Worm (Caenorhabditis elegans): Measurements from ENCODE around the gene cyp-13B2.

cyp-13B2 gene

DNA sequence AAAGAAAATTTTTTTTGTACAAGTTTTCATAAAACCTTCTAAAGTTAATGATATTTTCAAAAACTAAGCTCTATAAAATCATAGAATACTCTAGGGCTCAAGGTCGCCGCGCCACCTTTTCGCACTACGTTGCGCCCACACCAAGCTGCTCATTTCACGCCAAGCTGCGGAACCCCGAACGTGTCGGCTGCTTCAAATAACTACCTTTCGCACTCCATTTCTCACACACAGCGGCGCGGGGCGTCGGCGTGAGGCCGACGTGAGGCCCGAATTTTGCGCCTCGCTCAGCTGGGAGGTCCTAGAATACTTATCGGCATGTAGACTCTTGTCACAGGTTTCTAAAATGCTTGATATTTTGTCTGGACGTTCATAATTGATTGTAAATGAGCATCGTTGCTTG, 6.6 kb downstream of the cyp-13B2 start:
- TF ChIP-seq W03F9.2 (tag; optimal IDR thresholded peaks at IDR 0.05) (no peak), dao-5 (tag; optimal IDR thresholded peaks at IDR 0.05) (no peak), him-1 (tag; optimal IDR thresholded peaks at IDR 0.05) (no peak)

DNA sequence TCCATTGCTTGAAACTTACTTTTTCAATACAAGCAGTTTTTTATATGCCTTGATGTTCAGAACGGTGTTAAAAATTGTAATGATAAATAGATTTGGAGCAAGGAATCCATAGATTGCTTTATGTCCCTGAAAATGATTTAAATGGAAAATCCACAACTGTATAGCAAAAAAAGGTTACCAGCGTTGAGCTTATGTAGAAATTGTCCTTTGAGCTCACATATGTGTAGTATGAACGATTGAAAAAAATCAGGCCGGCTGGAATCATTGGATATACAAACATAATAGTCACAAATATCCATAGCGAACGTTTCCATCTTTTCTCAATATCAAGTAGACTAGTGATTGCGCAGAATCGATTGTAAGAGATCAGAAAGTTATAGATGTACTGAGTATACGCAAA, 9.0 kb downstream of the cyp-13B2 start, which contains the start of gene srg-36:
srg-36 (minus strand) TSS at position 101 of the 400 bp plus-strand sequence.
- TF ChIP-seq him-1 (tag; optimal IDR thresholded peaks at IDR 0.05) (no peak), W03F9.2 (tag; optimal IDR thresholded peaks at IDR 0.05) (no peak), dao-5 (tag; optimal IDR thresholded peaks at IDR 0.05) (no peak)

DNA sequence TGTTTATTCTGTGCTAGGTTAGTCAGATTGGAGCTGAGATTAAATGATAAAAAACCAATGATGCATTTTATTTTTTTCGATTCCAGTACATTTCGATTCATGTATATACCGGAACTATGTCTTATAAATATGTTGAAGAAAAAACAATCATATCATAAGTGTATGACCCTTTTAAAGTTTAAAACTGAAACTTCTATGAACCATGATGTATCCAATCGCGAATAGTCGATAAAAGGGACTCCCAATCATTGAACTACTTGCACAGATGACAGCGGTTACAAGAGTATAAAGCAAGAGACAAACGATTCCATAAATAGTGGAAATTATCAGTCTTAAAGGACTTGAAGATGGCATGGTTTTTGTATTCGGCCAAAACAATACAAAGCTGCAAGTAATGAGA, 9.6 kb downstream of the cyp-13B2 start, which contains the start of gene srg-37:
srg-37 (minus strand) TSS at position 101 of the 400 bp plus-strand sequence.
- no peak for TF ChIP-seq W03F9.2 (tag; optimal IDR thresholded peaks at IDR 0.05)

DNA sequence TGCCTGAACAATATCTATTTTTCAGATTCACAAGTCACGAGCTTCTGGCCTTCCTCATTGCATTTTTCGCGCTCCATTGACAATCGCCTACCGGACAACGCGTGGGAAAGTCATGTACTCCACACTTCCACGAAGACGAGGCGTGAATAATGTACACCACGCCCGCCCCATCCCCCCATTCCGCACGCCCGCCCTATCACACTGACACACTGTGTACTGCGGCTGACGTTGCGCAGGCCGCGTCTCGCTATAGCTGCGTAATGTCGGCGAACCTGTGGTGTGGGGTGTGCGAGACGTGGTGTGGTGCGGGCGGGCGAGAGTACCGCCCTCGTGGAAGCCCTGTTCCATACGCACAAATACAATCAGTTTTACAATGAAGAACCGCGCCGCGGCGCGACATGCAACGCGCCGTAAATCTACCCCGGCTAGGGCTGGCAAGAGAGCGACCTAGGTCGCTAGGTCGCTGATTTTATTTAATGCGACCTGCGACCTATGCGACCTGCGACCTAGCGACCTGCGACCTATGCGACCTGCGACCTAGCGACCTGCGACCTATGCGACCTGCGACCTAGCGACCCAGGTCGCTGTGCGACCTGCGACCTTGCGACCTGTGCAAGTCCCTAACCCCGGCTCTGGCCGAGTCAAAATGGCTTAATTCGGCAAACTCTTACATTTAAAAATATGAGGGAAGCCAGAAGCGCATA, 10.9 kb downstream of the cyp-13B2 start:
- TF ChIP-seq dao-5 (tag; optimal IDR thresholded peaks at IDR 0.05) (no peak), W03F9.2 (tag; optimal IDR thresholded peaks at IDR 0.05) (no peak), him-1 (tag; optimal IDR thresholded peaks at IDR 0.05) (no peak)

DNA sequence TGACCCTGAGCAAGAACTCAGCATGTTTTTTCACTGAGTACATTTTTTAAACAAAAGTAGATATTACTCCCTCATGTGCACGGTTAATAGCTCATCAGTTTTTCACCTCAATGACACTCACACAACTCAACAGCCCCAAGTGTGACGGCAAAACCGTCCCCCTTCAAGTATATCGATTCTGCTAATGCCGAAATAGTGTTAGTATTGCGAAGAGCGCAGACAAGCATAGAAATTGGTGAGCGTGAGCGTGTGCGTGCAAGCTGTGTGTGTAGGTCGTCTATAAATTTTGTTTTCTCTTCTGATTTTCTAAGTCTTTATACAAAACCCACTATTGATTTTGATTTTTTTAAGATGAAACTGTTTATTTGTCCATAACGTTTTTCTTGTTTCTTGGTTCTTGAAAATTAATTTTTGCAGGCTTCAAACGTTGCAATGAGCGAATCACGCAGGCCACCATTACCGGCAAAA, 13.0 kb downstream of the cyp-13B2 start, which contains the start of gene K04C1.2:
K04C1.2 (plus strand) TSS at position 418 of the 468 bp plus-strand sequence.
- TF ChIP-seq W03F9.2 (tag; optimal IDR thresholded peaks at IDR 0.05) (no peak), dao-5 (tag; optimal IDR thresholded peaks at IDR 0.05) (no peak), him-1 (tag; optimal IDR thresholded peaks at IDR 0.05) (no peak)

DNA sequence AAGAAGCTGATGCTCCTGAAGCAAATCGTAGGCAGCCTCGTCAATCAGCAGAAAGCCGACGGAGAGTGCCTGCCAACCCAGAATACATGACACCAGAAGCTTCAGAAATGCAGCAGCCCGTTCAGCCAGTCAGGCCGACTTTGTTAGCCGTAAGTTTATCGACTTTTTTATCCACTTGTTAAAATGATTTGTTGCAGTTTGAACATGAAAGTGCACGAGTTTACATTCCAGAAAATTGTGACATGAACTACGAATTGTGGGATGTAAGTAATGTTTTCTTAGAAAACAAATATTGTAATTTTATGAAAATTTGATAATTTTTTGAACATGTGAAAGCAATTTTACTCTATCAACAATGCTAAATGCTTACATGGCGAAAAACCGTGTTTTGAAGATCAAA, 14.8 kb downstream of the cyp-13B2 start:
- TF ChIP-seq W03F9.2 (tag; optimal IDR thresholded peaks at IDR 0.05) (no peak), dao-5 (tag; optimal IDR thresholded peaks at IDR 0.05) (no peak), him-1 (tag; optimal IDR thresholded peaks at IDR 0.05) (no peak)

DNA sequence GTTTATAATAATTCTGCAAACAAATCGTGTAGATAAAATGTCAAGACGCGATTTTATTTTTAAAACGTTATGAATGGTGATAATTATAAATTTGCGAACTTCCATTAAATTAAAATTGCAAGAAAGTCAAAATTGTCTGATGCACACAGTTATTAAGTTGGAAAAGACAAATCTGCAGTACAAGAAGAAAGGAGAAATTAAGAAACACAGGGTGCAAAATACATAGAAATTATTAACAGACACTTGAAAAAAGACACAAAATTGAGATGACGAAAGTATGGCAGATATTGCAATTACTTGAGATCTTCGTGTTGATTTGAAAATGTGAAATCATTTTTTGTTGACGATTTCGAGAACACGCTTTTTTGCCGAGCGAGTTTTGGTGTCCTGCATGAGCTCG, 16.2 kb downstream of the cyp-13B2 start:
- TF ChIP-seq W03F9.2 (tag; optimal IDR thresholded peaks at IDR 0.05) (no peak), dao-5 (tag; optimal IDR thresholded peaks at IDR 0.05) (no peak), him-1 (tag; optimal IDR thresholded peaks at IDR 0.05) (no peak)

DNA sequence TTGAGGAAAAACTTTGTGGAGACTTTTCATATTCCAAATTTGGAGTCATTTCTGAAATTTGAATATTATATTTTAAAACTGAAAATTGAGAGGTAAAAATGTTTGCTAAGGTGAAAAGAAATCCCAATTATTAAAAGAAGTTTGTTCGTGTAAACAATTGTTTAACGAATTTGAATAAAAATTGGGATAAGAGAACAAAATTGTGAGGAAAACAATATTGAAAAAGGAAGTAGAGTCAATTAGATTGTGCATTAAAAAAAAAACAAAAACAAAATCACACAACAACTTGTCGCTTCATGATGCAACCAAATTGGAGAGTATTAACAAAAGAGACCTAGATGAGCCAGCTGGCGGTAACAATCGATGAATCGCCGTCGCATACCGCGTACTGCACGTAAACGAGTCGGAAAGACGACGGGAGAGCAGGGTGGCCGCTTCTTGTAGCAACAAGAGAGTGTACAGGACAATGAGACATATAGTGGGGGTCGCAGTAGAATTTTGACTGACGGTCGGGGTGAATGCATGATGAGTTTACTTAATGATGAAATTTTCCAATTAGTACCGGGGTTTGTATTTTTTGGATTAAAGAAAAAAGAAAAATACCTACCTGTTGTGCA, 18.1 kb downstream of the cyp-13B2 start, which contains the start of gene K04C1.3:
K04C1.3 (minus strand) TSS at position 51 of the 617 bp plus-strand sequence.
- no peak for TF ChIP-seq dao-5 (tag; optimal IDR thresholded peaks at IDR 0.05)
- no peak for TF ChIP-seq him-1 (tag; optimal IDR thresholded peaks at IDR 0.05)
- TF ChIP-seq W03F9.2 (tag; optimal IDR thresholded peaks at IDR 0.05), result no peak

DNA sequence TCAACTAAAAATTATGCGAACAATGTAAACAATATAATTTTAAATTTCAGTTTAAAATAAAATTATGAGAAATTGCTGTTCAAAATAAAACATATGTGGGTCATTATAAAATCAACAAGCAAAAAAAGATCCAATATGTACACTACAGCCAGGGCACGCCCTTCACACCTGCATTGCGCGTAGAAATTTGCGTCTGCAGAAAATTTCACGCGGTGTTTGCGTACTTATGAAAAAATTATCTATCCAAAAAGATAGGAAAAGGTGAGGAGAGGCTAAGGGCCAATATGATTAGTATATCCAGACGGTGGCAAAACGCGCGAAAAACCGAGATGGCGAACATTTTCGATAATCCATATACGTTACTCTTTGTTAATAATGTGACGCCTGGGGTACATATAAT, 19.1 kb downstream of the cyp-13B2 start:
- TF ChIP-seq W03F9.2 (tag; optimal IDR thresholded peaks at IDR 0.05) (no peak), dao-5 (tag; optimal IDR thresholded peaks at IDR 0.05) (no peak), him-1 (tag; optimal IDR thresholded peaks at IDR 0.05) (no peak)

DNA sequence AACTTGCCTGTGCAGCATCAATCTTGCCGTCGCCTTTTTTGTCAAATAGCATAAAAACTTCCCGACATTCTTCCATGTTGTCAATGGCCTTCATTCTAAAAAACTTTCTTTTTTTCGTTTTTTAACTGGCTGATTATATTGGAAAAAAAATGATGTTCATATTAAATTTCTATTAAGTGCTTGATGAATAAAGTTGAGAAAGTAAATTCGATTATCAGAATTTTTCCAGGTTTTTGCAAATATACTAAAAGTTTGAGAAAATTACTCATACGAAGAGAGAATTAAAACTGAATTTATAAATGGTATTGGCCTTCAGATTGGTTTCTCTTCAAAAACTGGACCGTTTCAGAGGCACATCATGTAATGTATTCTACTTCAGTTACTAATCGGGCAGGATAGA, 21.1 kb downstream of the cyp-13B2 start, which contains the start of gene mlc-6:
mlc-6 (minus strand) TSS at position 101 of the 400 bp plus-strand sequence.
- TF ChIP-seq dao-5 (tag; optimal IDR thresholded peaks at IDR 0.05) (no peak), him-1 (tag; optimal IDR thresholded peaks at IDR 0.05) (no peak), W03F9.2 (tag; optimal IDR thresholded peaks at IDR 0.05) (no peak)

DNA sequence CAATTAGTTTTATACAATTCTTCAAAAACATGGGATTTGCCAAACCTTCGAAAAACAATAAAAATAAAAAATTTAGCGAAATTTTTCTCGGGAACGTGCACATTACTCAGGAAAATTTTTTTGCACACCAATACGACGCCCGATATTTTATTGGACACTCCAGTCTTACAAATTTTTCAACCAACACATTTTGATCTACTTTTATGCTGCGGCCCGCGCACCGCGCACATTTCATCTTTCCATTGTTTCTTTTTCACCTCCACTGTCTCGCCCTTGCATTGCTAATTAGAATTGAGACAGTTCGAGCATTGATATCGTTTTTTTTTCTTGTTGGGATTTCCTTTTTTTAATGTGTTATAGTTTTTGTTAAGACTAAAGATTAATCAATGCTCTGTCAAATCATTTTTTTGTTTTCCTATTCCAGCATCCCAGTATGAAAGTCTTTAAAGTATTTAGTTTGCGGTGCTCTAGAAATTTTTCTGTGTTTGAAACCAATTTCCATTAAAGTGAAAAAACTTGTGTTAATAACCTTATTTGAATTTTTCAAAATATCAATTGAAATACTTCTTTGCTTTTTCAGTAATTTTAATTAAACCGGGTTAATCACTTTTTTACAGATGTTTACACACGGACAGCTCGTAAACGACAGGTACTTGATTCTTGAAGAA, 22.2 kb downstream of the cyp-13B2 start, which contains the start of gene K04C1.5:
K04C1.5 (plus strand) TSS at position 618 of the 668 bp plus-strand sequence.
- TF ChIP-seq W03F9.2 (tag; optimal IDR thresholded peaks at IDR 0.05), result no peak
- TF ChIP-seq him-1 (tag; optimal IDR thresholded peaks at IDR 0.05), result no peak
- TF ChIP-seq dao-5 (tag; optimal IDR thresholded peaks at IDR 0.05), result no peak

DNA sequence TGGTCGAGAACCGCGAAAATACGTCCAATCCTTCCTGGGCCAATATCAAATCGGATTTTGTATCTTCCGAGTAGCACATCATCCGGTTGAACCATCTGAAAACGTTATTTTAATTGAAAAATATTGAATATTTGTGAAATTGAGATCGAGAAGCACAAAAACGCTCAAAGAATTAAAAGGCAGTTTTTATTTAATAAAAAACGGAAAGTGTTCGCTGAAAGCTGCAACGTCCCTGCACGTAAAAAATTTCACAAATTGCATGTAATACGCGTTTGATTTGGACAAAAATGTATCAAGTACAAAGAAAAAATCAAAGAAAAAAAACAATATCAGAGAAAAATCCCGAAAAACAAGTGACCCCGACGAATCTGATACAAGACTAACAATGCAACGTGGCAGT, 26.7 kb downstream of the cyp-13B2 start, which contains the start of gene E02H4.6:
E02H4.6 (minus strand) TSS at position 101 of the 400 bp plus-strand sequence.
- TF ChIP-seq him-1 (tag; optimal IDR thresholded peaks at IDR 0.05), result no peak
- no peak for TF ChIP-seq W03F9.2 (tag; optimal IDR thresholded peaks at IDR 0.05)
- no peak for TF ChIP-seq dao-5 (tag; optimal IDR thresholded peaks at IDR 0.05)

DNA sequence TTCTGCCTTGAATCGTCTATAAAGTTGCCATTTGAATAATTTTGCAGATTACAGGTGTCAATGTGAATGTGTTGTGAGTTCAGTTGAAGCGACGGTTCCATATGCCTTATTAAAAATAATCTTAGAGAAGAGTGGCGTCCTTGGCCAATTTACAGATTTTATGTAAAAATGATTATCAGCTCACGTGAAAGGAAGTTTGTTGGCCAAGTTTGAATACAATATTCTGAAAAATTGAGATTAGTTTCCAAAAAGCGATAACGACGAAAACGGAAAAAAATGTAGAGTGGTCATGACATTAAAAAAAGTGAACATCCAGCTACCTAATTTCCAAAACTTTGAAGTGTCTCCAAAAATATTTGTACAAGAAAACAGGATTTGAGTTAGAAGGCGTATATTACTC, 29.7 kb downstream of the cyp-13B2 start, which contains the start of gene E02H4.5:
E02H4.5 (minus strand) TSS at position 101 of the 400 bp plus-strand sequence.
- no peak for TF ChIP-seq dao-5 (tag; optimal IDR thresholded peaks at IDR 0.05)
- TF ChIP-seq W03F9.2 (tag; optimal IDR thresholded peaks at IDR 0.05), result no peak
- TF ChIP-seq him-1 (tag; optimal IDR thresholded peaks at IDR 0.05), result no peak
